Worm (Caenorhabditis elegans) whole organism, L4/young adult: Measurements from ENCODE around the gene str-204.

Experiments used
- W03F9.2 ChIP-seq: fragments of 150-350 bp; optimal IDR thresholded peaks from 2 replicates; lab custom pipeline; 2014; ENCODE audit warnings: missing biosample characterization, missing genetic modification characterization
- dao-5 ChIP-seq: sonication (generic microtip); optimal IDR thresholded peaks from 2 replicates; lab custom pipeline; 2016; ENCODE audit warnings: missing genotype, missing genetic modification characterization, moderate library complexity, missing compliant biosample characterization
- him-1 ChIP-seq: sonication (generic microtip); optimal IDR thresholded peaks from 2 replicates; lab custom pipeline; 2016; ENCODE audit warnings: missing genotype, missing genetic modification reagents, missing genetic modification characterization, missing compliant biosample characterization

- no peak for TF ChIP-seq dao-5
- no peak for TF ChIP-seq him-1
- no peak for TF ChIP-seq W03F9.2
Measured at ce11 chrV:7159391-7159790, at the start of gene str-204.
